Worm (Caenorhabditis elegans): Measurements from ENCODE around the gene ZK507.1.

ZK507.1 gene

DNA sequence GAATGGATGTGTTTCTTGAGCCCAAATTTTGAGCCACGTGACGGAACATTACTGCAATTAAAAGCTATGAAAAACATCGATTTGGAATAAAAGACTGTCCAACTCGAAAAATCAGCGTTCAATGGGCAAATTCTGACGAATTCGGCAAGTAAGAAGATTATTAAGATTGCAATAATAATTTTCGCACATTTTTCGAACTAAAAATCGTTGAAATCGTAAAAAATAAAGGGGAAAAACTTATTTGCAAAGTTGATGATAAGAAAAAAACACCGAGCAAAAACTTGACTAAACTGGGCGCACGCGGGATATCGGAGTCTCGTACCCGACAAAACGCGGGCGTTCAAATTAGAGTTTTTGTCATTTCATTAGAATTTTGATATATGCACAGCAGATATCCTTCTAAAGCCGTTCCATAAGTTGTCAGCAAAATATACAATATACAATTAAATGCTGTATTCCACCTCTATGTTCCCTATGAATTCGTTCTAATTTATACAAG is 11.7 kb downstream of the ZK507.1 start, which contains the start of the genes mccc-2 and mrpl-44:
mccc-2 (minus strand) TSS at position 51 of the 499 bp plus-strand sequence.
mrpl-44 (minus strand) TSS at position 51 of the 499 bp plus-strand sequence.
- no peak for TF ChIP-seq elt-3 (tag; optimal IDR thresholded peaks at IDR 0.05)
- TF ChIP-seq rnt-1 (tag; optimal IDR thresholded peaks at IDR 0.05): peak; percentile 55
- no peak for TF ChIP-seq nhr-237 (tag; optimal IDR thresholded peaks at IDR 0.05)
- no peak for TF ChIP-seq fkh-10 (GFP tag; optimal IDR thresholded peaks at IDR 0.05)
- TF ChIP-seq efl-1 (optimal IDR thresholded peaks at IDR 0.05): peak; percentile 35 to 92
- peak; percentile 92 to 99 for TF ChIP-seq efl-1 (GFP tag; optimal IDR thresholded peaks at IDR 0.05 in 1 of 2)
- TF ChIP-seq lir-3 (tag; optimal IDR thresholded peaks at IDR 0.05; ENCODE audit: poor library complexity): no peak
- no peak for TF ChIP-seq nhr-11 (tag; optimal IDR thresholded peaks at IDR 0.05)
- no peak for TF ChIP-seq jun-1 (tag; optimal IDR thresholded peaks at IDR 0.05)
- TF ChIP-seq swsn-7 (tag; optimal IDR thresholded peaks at IDR 0.05): peak; percentile 30
- no peak for TF ChIP-seq zag-1 (tag; optimal IDR thresholded peaks at IDR 0.05)
- no peak for TF ChIP-seq fkh-8 (tag; optimal IDR thresholded peaks at IDR 0.05)
- no peak for TF ChIP-seq tbx-2 (tag; optimal IDR thresholded peaks at IDR 0.05)
- TF ChIP-seq nhr-85 (tag): peak; percentile 46
- no peak for TF ChIP-seq nhr-47 (tag; optimal IDR thresholded peaks at IDR 0.05)
- TF ChIP-seq lin-14 (GFP tag; optimal IDR thresholded peaks at IDR 0.05): no peak
- no peak for TF ChIP-seq irx-1 (tag; optimal IDR thresholded peaks at IDR 0.05)
- peak; percentile 23 for TF ChIP-seq F16B12.6 (tag; optimal IDR thresholded peaks at IDR 0.05)
- TF ChIP-seq lin-13 (GFP tag; optimal IDR thresholded peaks at IDR 0.05): no peak
- TF ChIP-seq C04F5.9 (tag; optimal IDR thresholded peaks at IDR 0.05): no peak
- TF ChIP-seq nhr-76 (tag; optimal IDR thresholded peaks at IDR 0.05): no peak
- TF ChIP-seq elt-2 (tag; optimal IDR thresholded peaks at IDR 0.05): no peak
- no peak for TF ChIP-seq zip-4 (GFP tag; optimal IDR thresholded peaks at IDR 0.05)
- TF ChIP-seq ceh-82 (tag; optimal IDR thresholded peaks at IDR 0.05): peak in 2 of 3 experiments; percentile 14 to 25
- TF ChIP-seq nhr-77 (tag; optimal IDR thresholded peaks at IDR 0.05): no peak
- TF ChIP-seq dsc-1 (tag; optimal IDR thresholded peaks at IDR 0.05): no peak
- no peak for TF ChIP-seq nhr-12 (tag; optimal IDR thresholded peaks at IDR 0.05)
- TF ChIP-seq dpl-1 (GFP tag; optimal IDR thresholded peaks at IDR 0.05): peak; percentile 83 to 92 (median 92)
- TF ChIP-seq mab-9 (GFP tag; IDR thresholded peaks at IDR 0.05): no peak
- TF ChIP-seq vab-15 (tag; optimal IDR thresholded peaks at IDR 0.05): no peak
- no peak for TF ChIP-seq pag-3 (tag; optimal IDR thresholded peaks at IDR 0.05; ENCODE audit: borderline replicate concordance, insufficient read depth)
- no peak for TF ChIP-seq ztf-11 (tag; optimal IDR thresholded peaks at IDR 0.05)
- no peak for TF ChIP-seq aly-2 (tag; optimal IDR thresholded peaks at IDR 0.05)
- TF ChIP-seq fkh-4 (tag; optimal IDR thresholded peaks at IDR 0.05; ENCODE audit: borderline replicate concordance): no peak
- TF ChIP-seq isw-1 (GFP tag; IDR thresholded peaks at IDR 0.05): peak; percentile 39
- TF ChIP-seq lin-35 (GFP tag; optimal IDR thresholded peaks at IDR 0.05): peak; percentile 90 to 95
- TF ChIP-seq lin-39 (tag; optimal IDR thresholded peaks at IDR 0.05): no peak
- TF ChIP-seq xbp-1 (tag; optimal IDR thresholded peaks at IDR 0.05): peak; percentile 33
- no peak for TF ChIP-seq Y116A8C.19 (tag; optimal IDR thresholded peaks at IDR 0.05; ENCODE audit: borderline replicate concordance)
- no peak for TF ChIP-seq nhr-28 (tag; optimal IDR thresholded peaks at IDR 0.05)
- TF ChIP-seq mdl-1 (tag; optimal IDR thresholded peaks at IDR 0.05): no peak
- no peak for TF ChIP-seq C34B4.2 (tag; optimal IDR thresholded peaks at IDR 0.05)
- no peak for TF ChIP-seq mep-1 (tag; optimal IDR thresholded peaks at IDR 0.05)
- no peak for TF ChIP-seq ceh-63 (GFP tag; optimal IDR thresholded peaks at IDR 0.05)
- no peak for TF ChIP-seq tlp-1 (tag; optimal IDR thresholded peaks at IDR 0.05)
- peak; percentile 23 for TF ChIP-seq nhr-20 (tag; optimal IDR thresholded peaks at IDR 0.05)
- no peak for TF ChIP-seq nhr-84 (tag; optimal IDR thresholded peaks at IDR 0.05)
- 0 out of 2 replicates have a peak, but pooled peaks have one; percentile 7 for TF ChIP-seq nhr-19 (GFP tag; conservative IDR thresholded peaks at IDR 0.05)
- peak; percentile 33 for TF ChIP-seq lin-15B (tag; optimal IDR thresholded peaks at IDR 0.05)

Measured in whole organism, L1 larva.